Worm (Caenorhabditis elegans): ENCODE data around the gene suf-1.

ce11 chrII:8606549-8606948, 2.9 kb downstream of the suf-1 start, which contains the start of gene F28C6.8:
- TF ChIP-seq flt-1 (GFP tag; IDR thresholded peaks at IDR 0.05) (no peak), cog-1 (tag; optimal IDR thresholded peaks at IDR 0.05) (no peak), ztf-23 (GFP tag; IDR thresholded peaks at IDR 0.05) (no peak)

Data from whole organism, midembryonic.